Fruit fly (Drosophila melanogaster) whole organism, embryonic: ENCODE results near the gene Sk1.

ENCODE experiments used
- NC2α ChIP-seq: fragments of 200-800 bp; sonication (Bioruptor generic); optimal IDR thresholded peaks from 2 replicates; lab custom pipeline; 2016; ENCODE audit warnings: missing biosample characterization, missing genetic modification characterization
- az2 ChIP-seq: fragments of 200-800 bp; sonication (Bioruptor generic); optimal IDR thresholded peaks from 3 replicates; lab custom pipeline; 2016; ENCODE audit warnings: missing biosample characterization, missing genetic modification characterization
- eve ChIP-seq, 2 experiments: fragments of >200 bp; optimal IDR thresholded peaks; 2 replicates each; lab custom pipeline; 2017; ENCODE audit warnings: missing biosample characterization in 2 of 2, missing genetic modification characterization in 2 of 2
- ewg ChIP-seq: fragments of 200-800 bp; sonication (Bioruptor generic); optimal IDR thresholded peaks from 3 replicates; lab custom pipeline; 2017; ENCODE audit warnings: mild to moderate bottlenecking, missing biosample characterization, missing genetic modification reagents, missing genetic modification characterization
- lilli ChIP-seq: fragments of 200-800 bp; sonication (Bioruptor generic); optimal IDR thresholded peaks from 3 replicates; lab custom pipeline; 2016; ENCODE audit warnings: missing biosample characterization, missing genetic modification characterization
- sim ChIP-seq: fragments of 200-800 bp; sonication (Bioruptor generic); IDR thresholded peaks from 2 replicates; pipeline ENCODE4 v1.3.6; 2022; ENCODE audit warnings: missing biosample characterization, missing genetic modification characterization

dm6 chrX:11419212-11419611 lies 23.1 kb upstream of the Sk1 start:
- no peak for TF ChIP-seq eve (GFP tag; optimal IDR thresholded peaks at IDR 0.05; lab: Kevin White, UChicago)
- no peak for TF ChIP-seq NC2α (GFP tag; lab: Kevin White, UChicago)
- TF ChIP-seq sim (GFP tag; lab: Robert Waterston, UW): no peak
- no peak for TF ChIP-seq lilli (GFP tag; lab: Kevin White, UChicago)
- no peak for TF ChIP-seq ewg (GFP tag; lab: Kevin White, UChicago)
- no peak for TF ChIP-seq az2
